Worm (Caenorhabditis elegans): ENCODE data around the gene nhr-168.

nhr-168 gene

ce11 chrV:13345867-13346328 lies 12.2 kb upstream of the nhr-168 start, which contains the start of gene twk-43 (continued):
- TF ChIP-seq nhr-11 (tag; optimal IDR thresholded peaks at IDR 0.05): peak; percentile 26
- TF ChIP-seq nhr-6 (tag; optimal IDR thresholded peaks at IDR 0.05): no peak
- no peak for TF ChIP-seq Y48G9A.11 (GFP tag; IDR thresholded peaks at IDR 0.05)
- TF ChIP-seq ceh-28 (tag; optimal IDR thresholded peaks at IDR 0.05): no peak
- TF ChIP-seq hmg-1.1 (GFP tag; IDR thresholded peaks at IDR 0.05): no peak
- no peak for TF ChIP-seq ceh-32 (tag; optimal IDR thresholded peaks at IDR 0.05; ENCODE audit: poor library complexity)
- TF ChIP-seq mep-1 (tag; optimal IDR thresholded peaks at IDR 0.05): no peak
- no peak for TF ChIP-seq F37D6.2 (tag; optimal IDR thresholded peaks at IDR 0.05)
- TF ChIP-seq ceh-82 (tag; optimal IDR thresholded peaks at IDR 0.05): no peak
- peak in 1 of 2 experiments; percentile 78 for TF ChIP-seq unc-62 (GFP tag; optimal IDR thresholded peaks at IDR 0.05 in 1 of 2)
- TF ChIP-seq unc-62 (tag; optimal IDR thresholded peaks at IDR 0.05): no peak

DNA sequence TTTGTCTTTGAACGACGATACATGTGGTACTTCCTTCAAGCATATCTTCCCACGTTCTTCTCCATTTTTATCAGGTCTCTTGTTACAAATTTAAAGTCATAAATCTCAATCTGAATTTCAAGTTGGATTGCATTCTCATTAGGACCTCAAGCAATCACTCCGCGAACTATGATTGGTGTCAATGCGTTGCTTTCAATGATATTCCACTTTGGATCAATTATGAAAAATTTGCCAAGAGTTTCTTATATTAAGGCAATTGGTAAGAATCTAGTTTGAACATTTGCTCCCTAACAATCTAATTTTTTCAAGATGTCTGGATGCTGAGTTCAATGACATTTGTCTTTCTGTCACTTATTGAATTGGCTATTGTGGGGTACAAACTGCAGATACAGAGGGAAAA lies 8.6 kb upstream of the nhr-168 start:
- TF ChIP-seq mxl-2 (GFP tag; conservative IDR thresholded peaks at IDR 0.05): no peak
- no peak for TF ChIP-seq nhr-111 (GFP tag; optimal IDR thresholded peaks at IDR 0.05)
- TF ChIP-seq rbr-2 (tag; optimal IDR thresholded peaks at IDR 0.05): no peak
- no peak for TF ChIP-seq ama-1 (optimal IDR thresholded peaks at IDR 0.05)
- no peak for TF ChIP-seq saeg-2 (GFP tag; IDR thresholded peaks at IDR 0.05)
- TF ChIP-seq unc-62 (GFP tag; optimal IDR thresholded peaks at IDR 0.05 in 1 of 2): peak in 1 of 2 experiments; percentile 94
- TF ChIP-seq unc-62 (tag; optimal IDR thresholded peaks at IDR 0.05): no peak

- no peak for TF ChIP-seq spr-1 (tag; optimal IDR thresholded peaks at IDR 0.05)
- TF ChIP-seq unc-62 (GFP tag; optimal IDR thresholded peaks at IDR 0.05 in 1 of 2): peak in 1 of 2 experiments; percentile 11
- no peak for TF ChIP-seq unc-62 (tag; optimal IDR thresholded peaks at IDR 0.05)
These were observed 6.1 kb upstream of the nhr-168 start, which contains the start of the genes str-4 and lgc-48 for ce11 chrV:13339633-13340290. Gene str-4, minus strand, starts transcription at chrV:13339733. Gene lgc-48, plus strand, starts transcription at chrV:13340240.

ce11 chrV:13338037-13338436 lies 4.4 kb upstream of the nhr-168 start:
- TF ChIP-seq nhr-10 (tag; optimal IDR thresholded peaks at IDR 0.05): no peak
- TF ChIP-seq tag-97 (GFP tag; IDR thresholded peaks at IDR 0.05): no peak
- peak in 1 of 2 experiments; percentile 96 for TF ChIP-seq unc-62 (GFP tag; optimal IDR thresholded peaks at IDR 0.05 in 1 of 2)
- TF ChIP-seq unc-62 (tag; optimal IDR thresholded peaks at IDR 0.05): no peak
- no peak for TF ChIP-seq zfp-2 (tag; optimal IDR thresholded peaks at IDR 0.05)
- TF ChIP-seq egl-27 (tag; optimal IDR thresholded peaks at IDR 0.05): no peak

ce11 chrV:13335883-13336419 lies 2.3 kb upstream of the nhr-168 start, which contains the start of gene C50B6.9:
Gene C50B6.9, plus strand, starts transcription at chrV:13336369.
- TF ChIP-seq mdl-1 (tag; optimal IDR thresholded peaks at IDR 0.05) (peak in 1 of 2 experiments; percentile 52), hlh-30 (tag; optimal IDR thresholded peaks at IDR 0.05; ENCODE audit: insufficient read depth) (peak; percentile 80), nhr-48 (tag; optimal IDR thresholded peaks at IDR 0.05) (no peak), nhr-6 (tag; optimal IDR thresholded peaks at IDR 0.05) (peak; percentile 14), hif-1 (tag; optimal IDR thresholded peaks at IDR 0.05) (no peak), unc-62 (GFP tag; optimal IDR thresholded peaks at IDR 0.05 in 1 of 2) (peak in 1 of 2 experiments; percentile 28), unc-62 (tag; optimal IDR thresholded peaks at IDR 0.05) (no peak), zip-11 (GFP tag; IDR thresholded peaks at IDR 0.05) (no peak), lir-3 (tag; optimal IDR thresholded peaks at IDR 0.05) (no peak), ceh-28 (tag; optimal IDR thresholded peaks at IDR 0.05) (no peak), aha-1 (tag) (no peak)

ce11 chrV:13334447-13334846 lies 776 bp upstream of the nhr-168 start:
- peak; percentile 60 for TF ChIP-seq hlh-30 (tag; optimal IDR thresholded peaks at IDR 0.05; ENCODE audit: insufficient read depth)
- no peak for TF ChIP-seq R02D3.7 (tag; optimal IDR thresholded peaks at IDR 0.05)
- TF ChIP-seq nhr-42 (GFP tag; IDR thresholded peaks at IDR 0.05): no peak
- no peak for TF ChIP-seq fkh-10 (GFP tag; optimal IDR thresholded peaks at IDR 0.05)
- TF ChIP-seq ceh-32 (tag; optimal IDR thresholded peaks at IDR 0.05; ENCODE audit: poor library complexity): no peak
